Fruit fly (Drosophila melanogaster): ENCODE results near the gene H2.0.

DNA sequence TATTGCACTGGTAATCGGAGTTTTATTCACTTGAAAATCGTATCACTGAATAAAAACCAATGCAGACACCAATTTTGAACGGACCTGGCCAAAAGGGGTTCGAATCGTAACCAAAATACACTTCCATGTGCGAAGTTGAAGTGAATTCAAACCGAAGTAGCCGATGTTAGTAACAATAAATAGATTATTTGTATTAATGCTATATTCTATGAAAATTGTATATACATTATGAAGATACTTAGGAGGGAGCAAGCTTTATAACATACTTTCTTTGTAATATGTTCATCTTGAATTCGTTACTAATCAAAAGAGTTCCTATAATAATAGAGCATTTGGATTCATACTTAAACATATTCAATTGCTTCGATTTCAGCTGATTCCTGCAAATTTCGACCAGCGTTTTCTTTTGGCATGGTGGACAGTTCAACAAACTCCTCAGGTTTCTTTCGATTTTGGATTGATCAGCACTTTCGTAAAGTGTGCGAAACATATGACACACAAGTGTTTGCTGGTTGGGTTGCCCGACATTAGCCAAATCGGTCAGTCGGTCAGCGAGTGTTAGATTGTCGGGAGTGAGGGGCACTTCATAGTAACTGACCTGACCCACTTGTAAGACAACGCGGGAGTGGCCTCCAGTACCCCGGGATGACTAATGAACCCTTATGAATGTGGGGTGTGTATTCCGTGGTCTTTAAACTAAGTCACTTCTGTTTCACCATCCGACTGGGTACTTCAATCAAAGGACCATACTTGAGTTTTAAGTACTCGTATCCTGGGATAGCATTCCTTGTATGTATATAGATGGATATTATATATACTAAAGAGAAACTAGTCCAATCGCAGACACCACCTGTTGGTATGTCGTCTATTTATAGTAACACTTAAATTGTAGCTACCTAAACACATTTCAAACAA is 51.2 kb downstream of the H2.0 start, which contains the start of the genes CG13992 and Ucp4C:
- TF ChIP-seq CTCF (optimal IDR thresholded peaks at IDR 0.05), result no peak
- TF ChIP-seq CG8478 (optimal IDR thresholded peaks at IDR 0.05), result no peak

Measured in S2 (cell line).